Fruit fly (Drosophila melanogaster): Measurements from ENCODE around the gene CG34028.

Gene CG34028

dm6 chrX:9511224-9511623, at the start of gene CG34028:
TSS of gene CG34028 (plus strand) at chrX:9511524.
- TF ChIP-seq Sin3A (optimal IDR thresholded peaks at IDR 0.05) (no peak), h (optimal IDR thresholded peaks at IDR 0.05) (no peak), ttk (optimal IDR thresholded peaks at IDR 0.05) (no peak), Myc (optimal IDR thresholded peaks at IDR 0.05) (no peak), insv (optimal IDR thresholded peaks at IDR 0.05) (no peak), psq (optimal IDR thresholded peaks at IDR 0.05) (no peak)

dm6 chrX:9466150-9466549, 45.2 kb upstream of the CG34028 start:
- TF ChIP-seq Sin3A (optimal IDR thresholded peaks at IDR 0.05) (no peak), psq (optimal IDR thresholded peaks at IDR 0.05) (no peak), h (optimal IDR thresholded peaks at IDR 0.05) (no peak), insv (optimal IDR thresholded peaks at IDR 0.05) (no peak), ttk (optimal IDR thresholded peaks at IDR 0.05) (no peak), Myc (optimal IDR thresholded peaks at IDR 0.05) (no peak)

- TF ChIP-seq h (optimal IDR thresholded peaks at IDR 0.05), result no peak
These were observed 44.7 kb upstream of the CG34028 start for dm6 chrX:9466579-9466995.

dm6 chrX:9467066-9467465, 44.3 kb upstream of the CG34028 start:
- TF ChIP-seq h (optimal IDR thresholded peaks at IDR 0.05) (no peak), ttk (optimal IDR thresholded peaks at IDR 0.05) (no peak), psq (optimal IDR thresholded peaks at IDR 0.05) (no peak), Myc (optimal IDR thresholded peaks at IDR 0.05) (no peak), Sin3A (optimal IDR thresholded peaks at IDR 0.05) (no peak), insv (optimal IDR thresholded peaks at IDR 0.05) (no peak)

- TF ChIP-seq Myc (optimal IDR thresholded peaks at IDR 0.05) (no peak), psq (optimal IDR thresholded peaks at IDR 0.05) (no peak), ttk (optimal IDR thresholded peaks at IDR 0.05) (no peak), Sin3A (optimal IDR thresholded peaks at IDR 0.05) (no peak), h (optimal IDR thresholded peaks at IDR 0.05) (no peak), insv (optimal IDR thresholded peaks at IDR 0.05) (no peak)
These were observed 43.7 kb upstream of the CG34028 start for dm6 chrX:9467656-9468055.

dm6 chrX:9468285-9468684, 43.0 kb upstream of the CG34028 start:
- no peak for TF ChIP-seq h (optimal IDR thresholded peaks at IDR 0.05)
- TF ChIP-seq Sin3A (optimal IDR thresholded peaks at IDR 0.05), result no peak
- TF ChIP-seq insv (optimal IDR thresholded peaks at IDR 0.05), result no peak
- TF ChIP-seq psq (optimal IDR thresholded peaks at IDR 0.05), result no peak
- TF ChIP-seq ttk (optimal IDR thresholded peaks at IDR 0.05), result no peak
- TF ChIP-seq Myc (optimal IDR thresholded peaks at IDR 0.05), result no peak

- no peak for TF ChIP-seq insv (optimal IDR thresholded peaks at IDR 0.05)
- no peak for TF ChIP-seq h (optimal IDR thresholded peaks at IDR 0.05)
- TF ChIP-seq psq (optimal IDR thresholded peaks at IDR 0.05), result no peak
- no peak for TF ChIP-seq Myc (optimal IDR thresholded peaks at IDR 0.05)
- no peak for TF ChIP-seq Sin3A (optimal IDR thresholded peaks at IDR 0.05)
- TF ChIP-seq ttk (optimal IDR thresholded peaks at IDR 0.05), result no peak
These were observed 37.2 kb upstream of the CG34028 start for dm6 chrX:9474115-9474514.

dm6 chrX:9476908-9477307, 34.4 kb upstream of the CG34028 start:
- no peak for TF ChIP-seq ttk (optimal IDR thresholded peaks at IDR 0.05)

dm6 chrX:9478756-9479155, 32.6 kb upstream of the CG34028 start:
- no peak for TF ChIP-seq h (optimal IDR thresholded peaks at IDR 0.05)
- TF ChIP-seq Sin3A (optimal IDR thresholded peaks at IDR 0.05), result no peak

dm6 chrX:9483613-9484012, 27.7 kb upstream of the CG34028 start:
- TF ChIP-seq psq (optimal IDR thresholded peaks at IDR 0.05) (no peak), h (optimal IDR thresholded peaks at IDR 0.05) (no peak), Myc (optimal IDR thresholded peaks at IDR 0.05) (no peak), insv (optimal IDR thresholded peaks at IDR 0.05) (no peak), Sin3A (optimal IDR thresholded peaks at IDR 0.05) (no peak), ttk (optimal IDR thresholded peaks at IDR 0.05) (no peak)

dm6 chrX:9485175-9485574, 26.1 kb upstream of the CG34028 start:
- TF ChIP-seq h (optimal IDR thresholded peaks at IDR 0.05) (no peak), Myc (optimal IDR thresholded peaks at IDR 0.05) (no peak), Sin3A (optimal IDR thresholded peaks at IDR 0.05) (no peak), psq (optimal IDR thresholded peaks at IDR 0.05) (no peak), ttk (optimal IDR thresholded peaks at IDR 0.05) (no peak), insv (optimal IDR thresholded peaks at IDR 0.05) (no peak)

- TF ChIP-seq insv (optimal IDR thresholded peaks at IDR 0.05) (no peak), h (optimal IDR thresholded peaks at IDR 0.05) (no peak), Sin3A (optimal IDR thresholded peaks at IDR 0.05) (no peak)
These were observed 25.4 kb upstream of the CG34028 start for dm6 chrX:9485899-9486298.

dm6 chrX:9486802-9487201, 24.5 kb upstream of the CG34028 start:
- TF ChIP-seq h (optimal IDR thresholded peaks at IDR 0.05), result no peak
- TF ChIP-seq psq (optimal IDR thresholded peaks at IDR 0.05), result no peak
- no peak for TF ChIP-seq insv (optimal IDR thresholded peaks at IDR 0.05)

- TF ChIP-seq insv (optimal IDR thresholded peaks at IDR 0.05) (no peak), ttk (optimal IDR thresholded peaks at IDR 0.05) (no peak), psq (optimal IDR thresholded peaks at IDR 0.05) (no peak), Sin3A (optimal IDR thresholded peaks at IDR 0.05) (no peak), Myc (optimal IDR thresholded peaks at IDR 0.05) (no peak), h (optimal IDR thresholded peaks at IDR 0.05) (no peak)
These were observed 17.2 kb upstream of the CG34028 start for dm6 chrX:9494103-9494502.
